Fruit fly (Drosophila melanogaster) whole organism, embryonic: ENCODE results near the gene CG7557.

Experiments
- CG10321 ChIP-seq: fragments of 200-800 bp; sonication (Bioruptor generic); IDR thresholded peaks from 2 replicates; pipeline ENCODE4 v1.3.6; 2022; ENCODE audit warnings: missing biosample characterization, missing genetic modification characterization
- CG10431 ChIP-seq: fragments of 200-800 bp; sonication (Bioruptor generic); optimal IDR thresholded peaks from 3 replicates; lab custom pipeline; 2018; ENCODE audit warnings: missing biosample characterization, mild to moderate bottlenecking, missing genetic modification characterization
- CG11093 ChIP-seq: fragments of 200-800 bp; sonication (Bioruptor generic); IDR thresholded peaks from 3 replicates; pipeline ENCODE4 v1.3.6; 2022; ENCODE audit warnings: missing biosample characterization, missing genetic modification characterization
- CG11398 ChIP-seq: fragments of 200-800 bp; sonication (Bioruptor generic); optimal IDR thresholded peaks from 2 replicates; lab custom pipeline; 2016; ENCODE audit warnings: missing biosample characterization, missing genetic modification characterization
- CG12942 ChIP-seq: fragments of 200-800 bp; sonication (Bioruptor generic); optimal IDR thresholded peaks from 3 replicates; lab custom pipeline; 2016; ENCODE audit warnings: missing biosample characterization, missing genetic modification characterization
- CG13624 ChIP-seq: fragments of 200-800 bp; sonication (Bioruptor generic); optimal IDR thresholded peaks from 2 replicates; lab custom pipeline; 2016; ENCODE audit warnings: missing biosample characterization, missing genetic modification characterization
- CG18476 ChIP-seq: fragments of 200-800 bp; sonication (Bioruptor generic); optimal IDR thresholded peaks from 2 replicates; lab custom pipeline; 2016; ENCODE audit warnings: missing biosample characterization, mild to moderate bottlenecking, missing genetic modification characterization
- CG18599 ChIP-seq: fragments of 200-800 bp; sonication (Bioruptor generic); optimal IDR thresholded peaks from 3 replicates; lab custom pipeline; 2017; ENCODE audit warnings: missing biosample characterization, missing genetic modification characterization, mild to moderate bottlenecking, moderate library complexity, missing genetic modification reagents
- CG2116 ChIP-seq: fragments of 200-800 bp; sonication (Bioruptor generic); optimal IDR thresholded peaks from 3 replicates; lab custom pipeline; 2018; ENCODE audit warnings: missing biosample characterization, mild to moderate bottlenecking, missing genetic modification characterization
- CG2199 ChIP-seq: fragments of 200-800 bp; sonication (Bioruptor generic); IDR thresholded peaks from 3 replicates; pipeline ENCODE4 v1.3.6; 2022; ENCODE audit warnings: missing biosample characterization, missing genetic modification characterization
- CG2875 ChIP-seq: fragments of 200-800 bp; sonication (Bioruptor generic); optimal IDR thresholded peaks from 2 replicates; lab custom pipeline; 2017; ENCODE audit warnings: missing biosample characterization, mild to moderate bottlenecking, missing genetic modification characterization, missing genetic modification reagents
- CG3281 ChIP-seq: fragments of 200-800 bp; sonication (Bioruptor generic); optimal IDR thresholded peaks from 3 replicates; lab custom pipeline; 2017; ENCODE audit warnings: missing biosample characterization, mild to moderate bottlenecking, missing genetic modification characterization
- CG33557 ChIP-seq: fragments of 200-800 bp; sonication (Bioruptor generic); optimal IDR thresholded peaks from 2 replicates; lab custom pipeline; 2019; ENCODE audit warnings: missing biosample characterization, mild to moderate bottlenecking, missing genetic modification characterization, moderate library complexity
- CG3726 ChIP-seq: fragments of 200-800 bp; sonication (Bioruptor generic); IDR thresholded peaks from 3 replicates; pipeline ENCODE4, ENCODE4 v1.3.6; 2022; ENCODE audit warnings: missing biosample characterization, missing genetic modification characterization
- CG4404 ChIP-seq: fragments of 200-800 bp; sonication (Bioruptor generic); IDR thresholded peaks from 2 replicates; pipeline ENCODE4 v1.3.6; 2022; ENCODE audit warnings: missing biosample characterization, missing genetic modification characterization
- CG4820 ChIP-seq: fragments of 200-800 bp; sonication (Bioruptor generic); optimal IDR thresholded peaks from 3 replicates; lab custom pipeline; 2016; ENCODE audit warnings: missing biosample characterization, missing genetic modification characterization
- CG8089 ChIP-seq: fragments of 200-800 bp; sonication (Bioruptor generic); optimal IDR thresholded peaks from 3 replicates; lab custom pipeline; 2016; ENCODE audit warnings: missing biosample characterization, missing genetic modification characterization
- CG8478 ChIP-seq: fragments of >200 bp; optimal IDR thresholded peaks from 2 replicates; lab custom pipeline; 2018
- CG9215 ChIP-seq: fragments of 200-800 bp; sonication (Bioruptor generic); IDR thresholded peaks from 2 replicates; pipeline ENCODE4 v1.3.6; 2022; ENCODE audit warnings: missing biosample characterization, missing genetic modification characterization
- CG9727 ChIP-seq: fragments of 200-800 bp; sonication (Bioruptor generic); optimal IDR thresholded peaks from 3 replicates; lab custom pipeline; 2017; ENCODE audit warnings: missing biosample characterization, mild to moderate bottlenecking, missing genetic modification characterization
- Dbx ChIP-seq: fragments of 200-800 bp; sonication (Bioruptor generic); IDR thresholded peaks from 3 replicates; pipeline ENCODE4 v1.3.6; 2022; ENCODE audit warnings: missing biosample characterization, missing genetic modification characterization
- E2f2 ChIP-seq: fragments of 200-800 bp; sonication (Bioruptor generic); IDR thresholded peaks from 2 replicates; pipeline ENCODE4 v1.3.6; 2022; ENCODE audit warnings: missing biosample characterization, missing genetic modification characterization
- Gsc ChIP-seq: fragments of 200-800 bp; sonication (Bioruptor generic); IDR thresholded peaks from 2 replicates; pipeline ENCODE4 v1.3.6; 2022; ENCODE audit warnings: missing biosample characterization, missing genetic modification characterization
- H2.0 ChIP-seq: fragments of 200-800 bp; sonication (Bioruptor generic); IDR thresholded peaks from 2 replicates; pipeline ENCODE4 v1.3.6; 2022; ENCODE audit warnings: missing biosample characterization, missing genetic modification characterization
- Hr3 ChIP-seq: fragments of 200-800 bp; sonication (Bioruptor generic); optimal IDR thresholded peaks from 3 replicates; lab custom pipeline; 2016; ENCODE audit warnings: missing biosample characterization, missing genetic modification characterization
- Kr ChIP-seq: fragments of 200-800 bp; sonication (Bioruptor generic); optimal IDR thresholded peaks from 2 replicates; lab custom pipeline; 2017; ENCODE audit warnings: missing biosample characterization, mild to moderate bottlenecking, missing genetic modification characterization
- Lpt ChIP-seq: fragments of >200 bp; optimal IDR thresholded peaks from 2 replicates; lab custom pipeline; 2018; ENCODE audit warnings: missing biosample characterization, missing genetic modification characterization
- MBD-R2 ChIP-seq: fragments of 200-800 bp; sonication (Bioruptor generic); IDR thresholded peaks from 2 replicates; pipeline ENCODE4 v1.3.6; 2022; ENCODE audit warnings: missing biosample characterization, missing genetic modification characterization
- MTF-1 ChIP-seq: fragments of 200-800 bp; sonication (Bioruptor generic); optimal IDR thresholded peaks from 2 replicates; lab custom pipeline; 2018; ENCODE audit warnings: missing biosample characterization, mild to moderate bottlenecking, missing genetic modification characterization, borderline replicate concordance
- Nf-YA ChIP-seq: fragments of 200-800 bp; sonication (Bioruptor generic); IDR thresholded peaks from 2 replicates; pipeline ENCODE4 v1.3.6; 2022; ENCODE audit warnings: missing biosample characterization, missing genetic modification characterization
- Oli ChIP-seq: fragments of 200-800 bp; sonication (Bioruptor generic); optimal IDR thresholded peaks from 2 replicates; lab custom pipeline; 2018; ENCODE audit warnings: missing biosample characterization, mild to moderate bottlenecking, missing genetic modification characterization, moderate library complexity
- al ChIP-seq: fragments of 200-800 bp; sonication (Bioruptor generic); IDR thresholded peaks from 2 replicates; pipeline ENCODE4 v1.3.6; 2022; ENCODE audit warnings: missing biosample characterization, missing genetic modification characterization
- ato ChIP-seq: fragments of 200-800 bp; sonication (Bioruptor generic); IDR thresholded peaks from 2 replicates; pipeline ENCODE4 v1.3.6; 2022; ENCODE audit warnings: missing biosample characterization, missing genetic modification characterization; ENCODE audit not compliant: partially characterized antibody
- bsh ChIP-seq, 2 experiments: fragments of 200-800 bp; sonication (Bioruptor generic); optimal IDR thresholded peaks; 2 replicates each; lab custom pipeline; 2017 to 2018; ENCODE audit warnings: mild to moderate bottlenecking in 2 of 2, missing biosample characterization in 2 of 2, missing genetic modification characterization in 2 of 2, moderate library complexity in 1 of 2
- cato ChIP-seq: fragments of 200-800 bp; sonication (Bioruptor generic); optimal IDR thresholded peaks from 2 replicates; lab custom pipeline; 2016; ENCODE audit warnings: missing biosample characterization, missing genetic modification characterization, borderline replicate concordance
- crc ChIP-seq: fragments of 200-800 bp; sonication (Bioruptor generic); optimal IDR thresholded peaks from 2 replicates; lab custom pipeline; 2016; ENCODE audit warnings: missing biosample characterization, missing genetic modification characterization
- croc ChIP-seq: fragments of 200-800 bp; sonication (Bioruptor generic); conservative IDR thresholded peaks from 3 replicates; pipeline ENCODE4 v1.3.6; 2022; ENCODE audit warnings: missing biosample characterization, missing genetic modification characterization
- crol ChIP-seq: fragments of 200-800 bp; sonication (Bioruptor generic); IDR thresholded peaks from 2 replicates; pipeline ENCODE4 v1.3.6; 2022; ENCODE audit warnings: missing biosample characterization, missing genetic modification characterization
- dmrt11E ChIP-seq: fragments of 200-800 bp; sonication (Bioruptor generic); optimal IDR thresholded peaks from 3 replicates; lab custom pipeline; 2018; ENCODE audit warnings: missing biosample characterization, mild to moderate bottlenecking, missing genetic modification characterization, moderate library complexity
- esg ChIP-seq: fragments of 200-800 bp; sonication (Bioruptor generic); conservative IDR thresholded peaks from 2 replicates; pipeline ENCODE4 v1.3.6; 2022; ENCODE audit warnings: missing biosample characterization, missing genetic modification characterization
- fd64A ChIP-seq: fragments of 200-800 bp; sonication (Bioruptor generic); optimal IDR thresholded peaks from 3 replicates; lab custom pipeline; 2018; ENCODE audit warnings: missing biosample characterization, mild to moderate bottlenecking, missing genetic modification characterization
- ftz-f1 ChIP-seq: fragments of 200-800 bp; sonication (Bioruptor generic); optimal IDR thresholded peaks from 2 replicates; lab custom pipeline; 2016; ENCODE audit warnings: missing biosample characterization, missing genetic modification characterization
- gsb-n ChIP-seq: fragments of 200-800 bp; sonication (Bioruptor generic); optimal IDR thresholded peaks from 3 replicates; lab custom pipeline; 2018; ENCODE audit warnings: missing biosample characterization, mild to moderate bottlenecking, missing genetic modification characterization
- lab ChIP-seq: fragments of 200-800 bp; sonication (Bioruptor generic); optimal IDR thresholded peaks from 3 replicates; lab custom pipeline; 2017; ENCODE audit warnings: missing biosample characterization, missing genetic modification characterization, mild to moderate bottlenecking, moderate library complexity, missing genetic modification reagents
- maf-S ChIP-seq: fragments of 200-800 bp; sonication (Bioruptor generic); optimal IDR thresholded peaks from 2 replicates; lab custom pipeline; 2016; ENCODE audit warnings: missing biosample characterization, missing genetic modification characterization
- mirr ChIP-seq: fragments of 200-800 bp; sonication (Bioruptor generic); optimal IDR thresholded peaks from 3 replicates; lab custom pipeline; 2018; ENCODE audit warnings: missing biosample characterization, mild to moderate bottlenecking, missing genetic modification characterization
- pfk ChIP-seq: fragments of 200-800 bp; sonication (Bioruptor generic); optimal IDR thresholded peaks from 2 replicates; lab custom pipeline; 2018; ENCODE audit warnings: missing biosample characterization, mild to moderate bottlenecking, missing genetic modification characterization, moderate library complexity
- pho ChIP-seq: fragments of 200-800 bp; sonication (Bioruptor generic); optimal IDR thresholded peaks from 2 replicates; lab custom pipeline; 2016; ENCODE audit warnings: missing biosample characterization, missing genetic modification characterization
- unpg ChIP-seq: fragments of 200-800 bp; sonication (Bioruptor generic); optimal IDR thresholded peaks from 3 replicates; lab custom pipeline; 2018; ENCODE audit warnings: missing biosample characterization, mild to moderate bottlenecking, missing genetic modification characterization, moderate library complexity
- wdn ChIP-seq: fragments of 200-800 bp; sonication (Bioruptor generic); IDR thresholded peaks from 2 replicates; pipeline ENCODE4 v1.3.6; 2022; ENCODE audit warnings: missing biosample characterization, missing genetic modification characterization

CG7557 gene

dm6 chr3L:11418041-11418674 lies 26.8 kb upstream of the CG7557 start (continued):
- TF ChIP-seq CG2875 (GFP tag; lab: Kevin White, UChicago) (peak; percentile 80), crol (GFP tag; lab: Robert Waterston, UW) (peak; percentile 76; the same call in 1 of the 2 replicates), ato (GFP tag; lab: Robert Waterston, UW) (no peak), CG13624 (GFP tag; lab: Kevin White, UChicago) (peak; percentile 87), CG9727 (GFP tag; lab: Kevin White, UChicago) (peak; percentile 95), CG18476 (GFP tag; lab: Kevin White, UChicago) (peak; percentile 89), cato (peak; percentile 55), CG33557 (GFP tag; lab: Kevin White, UChicago) (peak; percentile 96), dmrt11E (peak; percentile 96), CG3726 (peak; percentile 92), E2f2 (GFP tag; lab: Robert Waterston, UW) (peak; percentile 82), Oli (tag; lab: Kevin White, UChicago) (peak; percentile 96), CG11398 (GFP tag; lab: Kevin White, UChicago) (peak; percentile 91), CG9215 (peak; percentile 89), Gsc (GFP tag; lab: Robert Waterston, UW) (peak; percentile 93), CG18599 (GFP tag; lab: Kevin White, UChicago) (peak; percentile 89), CG4820 (GFP tag; lab: Kevin White, UChicago) (peak; percentile 95), MBD-R2 (GFP tag; lab: Robert Waterston, UW) (peak; percentile 80), Nf-YA (GFP tag; lab: Robert Waterston, UW) (peak; percentile 84), lab (peak; percentile 90), CG3281 (GFP tag; lab: Kevin White, UChicago) (peak; percentile 88), CG10431 (GFP tag; lab: Kevin White, UChicago) (peak; percentile 82), CG8478 (lab: Kevin White, UChicago) (no peak), CG2116 (GFP tag; lab: Kevin White, UChicago) (peak; percentile 59), crc (GFP tag; lab: Kevin White, UChicago) (peak; percentile 74), croc (GFP tag; lab: Robert Waterston, UW) (peak; percentile 94), mirr (GFP tag; lab: Kevin White, UChicago) (peak; percentile 61), Hr3 (GFP tag; lab: Kevin White, UChicago) (peak; percentile 94), al (GFP tag; lab: Robert Waterston, UW) (peak; percentile 87), bsh (GFP tag; optimal IDR thresholded peaks at IDR 0.05; lab: Kevin White, UChicago) (peak in 1 of 2 experiments; percentile 97), CG10321 (GFP tag; lab: Robert Waterston, UW) (peak; percentile 85), CG2199 (GFP tag; lab: Robert Waterston, UW) (peak; percentile 84), pho (peak; percentile 74), Dbx (GFP tag; lab: Robert Waterston, UW) (peak; percentile 78), gsb-n (peak; percentile 93), unpg (peak; percentile 93), maf-S (GFP tag; lab: Kevin White, UChicago) (peak; percentile 74), H2.0 (GFP tag; lab: Robert Waterston, UW) (peak; percentile 98), esg (peak; percentile 98), CG8089 (GFP tag; lab: Kevin White, UChicago) (peak; percentile 86), Kr (peak; percentile 66), Lpt (GFP tag; lab: Kevin White, UChicago) (no peak), MTF-1 (GFP tag; lab: Kevin White, UChicago) (peak; percentile 84), CG4404 (GFP tag; lab: Robert Waterston, UW) (peak; percentile 97), wdn (GFP tag; lab: Robert Waterston, UW) (peak; percentile 79), ftz-f1 (GFP tag; lab: Kevin White, UChicago) (no peak), CG12942 (GFP tag; lab: Kevin White, UChicago) (peak; percentile 75), pfk (GFP tag; lab: Kevin White, UChicago) (no peak), fd64A (GFP tag; lab: Kevin White, UChicago) (peak; percentile 81), CG11093 (GFP tag; lab: Robert Waterston, UW) (peak; percentile 90)
